Worm (Caenorhabditis elegans) whole organism, L3 larva: Measurements from ENCODE around the gene wrt-1.
A peak's percentile ranks its signal among the peaks of the same experiment; 100 is the strongest.

Experiments
- R02D3.7 ChIP-seq: fragments of 150-350 bp; optimal IDR thresholded peaks from 2 replicates; lab custom pipeline; 2014; ENCODE audit warnings: missing biosample characterization, missing genetic modification characterization
- ZK546.5 ChIP-seq: sonication (generic microtip); optimal IDR thresholded peaks from 2 replicates; lab custom pipeline; 2017; ENCODE audit warnings: missing biosample characterization, missing genetic modification characterization
- aly-2 ChIP-seq: fragments of 150-350 bp; optimal IDR thresholded peaks from 2 replicates; lab custom pipeline; 2014; ENCODE audit warnings: missing biosample characterization, missing genetic modification characterization
- ama-1 ChIP-seq: fragments of 150-350 bp; optimal IDR thresholded peaks from 2 replicates; lab custom pipeline; 2018
- ceh-16 ChIP-seq: sonication (generic microtip); optimal IDR thresholded peaks from 2 replicates; lab custom pipeline; 2017; ENCODE audit warnings: missing biosample characterization, missing genetic modification characterization
- ceh-28 ChIP-seq: fragments of 150-350 bp; optimal IDR thresholded peaks from 2 replicates; lab custom pipeline; 2014; ENCODE audit warnings: missing biosample characterization, missing genetic modification reagents, missing genetic modification characterization
- ceh-82 ChIP-seq: fragments of 150-350 bp; optimal IDR thresholded peaks from 2 replicates; lab custom pipeline; 2014; ENCODE audit warnings: missing biosample characterization, missing genetic modification characterization
- ceh-9 ChIP-seq: sonication (generic microtip); optimal IDR thresholded peaks from 2 replicates; lab custom pipeline; 2018; ENCODE audit warnings: missing biosample characterization, missing genetic modification characterization
- daf-12 ChIP-seq: fragments of 150-350 bp; optimal IDR thresholded peaks from 2 replicates; lab custom pipeline; 2014; ENCODE audit warnings: missing biosample characterization, missing genetic modification reagents, missing genetic modification characterization
- egl-27 ChIP-seq: sonication (generic microtip); optimal IDR thresholded peaks from 4 replicates; lab custom pipeline; 2017; ENCODE audit warnings: missing biosample characterization, missing genetic modification reagents, missing genetic modification characterization
- egl-5 ChIP-seq: fragments of 150-350 bp; optimal IDR thresholded peaks from 2 replicates; lab custom pipeline; 2017; ENCODE audit warnings: missing biosample characterization, missing genetic modification reagents, missing genetic modification characterization, inconsistent platforms
- elt-1 ChIP-seq: fragments of 150-350 bp; optimal IDR thresholded peaks from 2 replicates; lab custom pipeline; 2014; ENCODE audit warnings: missing biosample characterization, missing genetic modification characterization
- elt-2 ChIP-seq: sonication (generic microtip); optimal IDR thresholded peaks from 2 replicates; lab custom pipeline; 2016; ENCODE audit warnings: missing genetic modification reagents, mild to moderate bottlenecking, missing genetic modification characterization, missing compliant biosample characterization
- elt-3 ChIP-seq, 3 experiments: fragments of 150-350 bp in 1 of 3; sonication (generic microtip) in 2 of 3; optimal IDR thresholded peaks; 2 replicates in 2 of 3; 4 replicates in 1 of 3; lab custom pipeline; 2014 to 2017; ENCODE audit warnings: missing biosample characterization in 3 of 3, missing genetic modification characterization in 3 of 3
- eor-1 ChIP-seq, 2 experiments: fragments of 150-350 bp; optimal IDR thresholded peaks; 2 replicates each; lab custom pipeline; 2014 to 2018; ENCODE audit warnings: missing biosample characterization in 2 of 2, missing genetic modification characterization in 2 of 2
- fkh-10 ChIP-seq: sonication (generic microtip); optimal IDR thresholded peaks from 2 replicates; lab custom pipeline; 2017; ENCODE audit warnings: missing biosample characterization, missing genetic modification reagents, missing genetic modification characterization
- fkh-2 ChIP-seq: fragments of 150-350 bp; optimal IDR thresholded peaks from 2 replicates; lab custom pipeline; 2014; ENCODE audit warnings: missing biosample characterization, missing genetic modification reagents, missing genetic modification characterization
- fos-1 ChIP-seq: fragments of 150-350 bp; optimal IDR thresholded peaks from 2 replicates; lab custom pipeline; 2014; ENCODE audit warnings: missing biosample characterization, missing genetic modification characterization
- hmg-11 ChIP-seq: sonication (generic microtip); optimal IDR thresholded peaks from 2 replicates; lab custom pipeline; 2016; ENCODE audit warnings: missing genetic modification characterization, missing compliant biosample characterization
- jun-1 ChIP-seq: fragments of 150-350 bp; optimal IDR thresholded peaks from 2 replicates; lab custom pipeline; 2014; ENCODE audit warnings: missing biosample characterization, missing genetic modification reagents, missing genetic modification characterization
- lin-15B ChIP-seq: fragments of 150-350 bp; optimal IDR thresholded peaks from 2 replicates; lab custom pipeline; 2014; ENCODE audit warnings: missing biosample characterization, missing genetic modification characterization
- lin-39 ChIP-seq: fragments of 150-350 bp; optimal IDR thresholded peaks from 2 replicates; lab custom pipeline; 2018; ENCODE audit warnings: missing biosample characterization, missing genetic modification reagents, missing genetic modification characterization
- lsy-12 ChIP-seq: sonication (generic microtip); optimal IDR thresholded peaks from 2 replicates; lab custom pipeline; 2016; ENCODE audit warnings: mild to moderate bottlenecking, missing genetic modification characterization, missing compliant biosample characterization
- mdl-1 ChIP-seq: fragments of 150-350 bp; optimal IDR thresholded peaks from 2 replicates; lab custom pipeline; 2014; ENCODE audit warnings: missing biosample characterization, missing genetic modification characterization
- mml-1 ChIP-seq: fragments of 150-350 bp; sonication (generic microtip); optimal IDR thresholded peaks from 3 replicates; lab custom pipeline; 2014; ENCODE audit warnings: missing biosample characterization, missing genetic modification characterization
- nfya-1 ChIP-seq: sonication (generic microtip); optimal IDR thresholded peaks from 2 replicates; lab custom pipeline; 2017; ENCODE audit warnings: missing genetic modification characterization, mild to moderate bottlenecking, missing compliant biosample characterization, antibody characterized with exemption, moderate library complexity; ENCODE audit not compliant: insufficient read depth
- nhr-11 ChIP-seq: fragments of 150-350 bp; optimal IDR thresholded peaks from 2 replicates; lab custom pipeline; 2014; ENCODE audit warnings: missing biosample characterization, missing genetic modification characterization
- nhr-12 ChIP-seq: fragments of 150-350 bp; optimal IDR thresholded peaks from 2 replicates; lab custom pipeline; 2014; ENCODE audit warnings: missing biosample characterization, missing genetic modification characterization
- nhr-23 ChIP-seq: fragments of 150-350 bp; optimal IDR thresholded peaks from 2 replicates; lab custom pipeline; 2014; ENCODE audit warnings: missing biosample characterization, missing genetic modification reagents, missing genetic modification characterization
- nhr-237 ChIP-seq: fragments of 150-350 bp; optimal IDR thresholded peaks from 2 replicates; lab custom pipeline; 2014; ENCODE audit warnings: missing biosample characterization, missing genetic modification characterization
- nhr-25 ChIP-seq: sonication (generic microtip); optimal IDR thresholded peaks from 2 replicates; lab custom pipeline; 2017; ENCODE audit warnings: missing biosample characterization, missing genetic modification characterization
- nhr-28 ChIP-seq: fragments of 150-350 bp; optimal IDR thresholded peaks from 2 replicates; lab custom pipeline; 2014; ENCODE audit warnings: missing biosample characterization, missing genetic modification characterization
- nhr-43 ChIP-seq: sonication (generic microtip); optimal IDR thresholded peaks from 2 replicates; lab custom pipeline; 2016; ENCODE audit warnings: mild to moderate bottlenecking, missing genetic modification characterization, missing compliant biosample characterization; ENCODE audit not compliant: poor library complexity, severe bottlenecking
- nhr-67 ChIP-seq: fragments of 150-350 bp; optimal IDR thresholded peaks from 2 replicates; lab custom pipeline; 2014; ENCODE audit warnings: missing biosample characterization, missing genetic modification characterization
- nhr-76 ChIP-seq: fragments of 150-350 bp; sonication (generic microtip); optimal IDR thresholded peaks from 5 replicates; lab custom pipeline; 2014; ENCODE audit warnings: missing biosample characterization, missing genetic modification characterization
- nhr-77 ChIP-seq: fragments of 150-350 bp; optimal IDR thresholded peaks from 2 replicates; lab custom pipeline; 2014; ENCODE audit warnings: missing biosample characterization, missing genetic modification characterization
- pha-4 ChIP-seq: fragments of 150-350 bp; optimal IDR thresholded peaks from 2 replicates; lab custom pipeline; 2014; ENCODE audit warnings: missing biosample characterization, missing genetic modification reagents, missing genetic modification characterization
- pqm-1 ChIP-seq: fragments of 150-350 bp; optimal IDR thresholded peaks from 2 replicates; lab custom pipeline; 2017; ENCODE audit warnings: missing biosample characterization, missing genetic modification characterization, inconsistent platforms
- sea-2 ChIP-seq: fragments of 150-350 bp; sonication (generic microtip); optimal IDR thresholded peaks from 4 replicates; lab custom pipeline; 2014; ENCODE audit warnings: missing biosample characterization, missing genetic modification reagents, missing genetic modification characterization
- skn-1 ChIP-seq: fragments of 150-350 bp; optimal IDR thresholded peaks from 2 replicates; lab custom pipeline; 2014; ENCODE audit warnings: missing biosample characterization, missing genetic modification characterization
- snpc-4 ChIP-seq: fragments of 150-350 bp; optimal IDR thresholded peaks from 2 replicates; lab custom pipeline; 2014; ENCODE audit warnings: missing biosample characterization, missing genetic modification characterization
- tbx-2 ChIP-seq: sonication (generic microtip); optimal IDR thresholded peaks from 2 replicates; lab custom pipeline; 2016; ENCODE audit warnings: mild to moderate bottlenecking, missing genetic modification characterization, missing compliant biosample characterization
- unc-39 ChIP-seq: sonication (generic microtip); optimal IDR thresholded peaks from 4 replicates; lab custom pipeline; 2017; ENCODE audit warnings: missing biosample characterization, missing genetic modification characterization
- unc-62 ChIP-seq: fragments of 150-350 bp; sonication (generic microtip); optimal IDR thresholded peaks from 4 replicates; lab custom pipeline; 2014; ENCODE audit warnings: missing biosample characterization, missing genetic modification reagents, missing genetic modification characterization
- zag-1 ChIP-seq: fragments of 150-350 bp; optimal IDR thresholded peaks from 2 replicates; lab custom pipeline; 2014; ENCODE audit warnings: missing biosample characterization, missing genetic modification characterization
- ztf-11 ChIP-seq: fragments of 150-350 bp; optimal IDR thresholded peaks from 2 replicates; lab custom pipeline; 2014; ENCODE audit warnings: missing biosample characterization, missing genetic modification characterization
- ztf-4 ChIP-seq: fragments of 150-350 bp; optimal IDR thresholded peaks from 2 replicates; lab custom pipeline; 2014; ENCODE audit warnings: missing biosample characterization, missing genetic modification characterization

The wrt-1 gene

ce11 chrII:7529078-7529683 is 1.6 kb upstream of the wrt-1 start, which contains the start of gene ZK1290.5:
Gene ZK1290.5 (plus strand): TSS chrII:7529643.
- no peak for TF ChIP-seq nhr-12 (tag; lab: Kevin White, UChicago)
- no peak for TF ChIP-seq fkh-10 (GFP tag; lab: Kevin White, UChicago)
- TF ChIP-seq unc-39 (tag; lab: Kevin White, UChicago): no peak
- TF ChIP-seq nhr-76 (tag; lab: Kevin White, UChicago): no peak
- TF ChIP-seq nhr-28: no peak
- TF ChIP-seq ceh-9 (tag; lab: Kevin White, UChicago): no peak
- no peak for TF ChIP-seq zag-1 (tag; lab: Kevin White, UChicago)
- TF ChIP-seq nhr-237 (tag; lab: Kevin White, UChicago): no peak
- peak; percentile 87 for TF ChIP-seq nfya-1 (tag; lab: Kevin White, UChicago)
- TF ChIP-seq pha-4 (tag; lab: Kevin White, UChicago): peak; percentile 84
- peak; percentile 86 for TF ChIP-seq nhr-25 (tag; lab: Kevin White, UChicago)
- peak; percentile 93 for TF ChIP-seq jun-1
- TF ChIP-seq egl-27 (tag; lab: Kevin White, UChicago): peak; percentile 77
- no peak for TF ChIP-seq sea-2 (GFP tag; lab: Kevin White, UChicago)
- no peak for TF ChIP-seq nhr-67
- TF ChIP-seq daf-12: no peak
- TF ChIP-seq snpc-4 (tag; lab: Kevin White, UChicago): peak; percentile 35
- peak; percentile 75 for TF ChIP-seq mml-1 (tag; lab: Kevin White, UChicago)
- TF ChIP-seq ceh-16: no peak
- peak; percentile 80 for TF ChIP-seq nhr-11 (tag; lab: Kevin White, UChicago)
- TF ChIP-seq elt-1 (tag; lab: Kevin White, UChicago): peak; percentile 20
- TF ChIP-seq egl-5 (tag; lab: Kevin White, UChicago): peak; percentile 51
- TF ChIP-seq R02D3.7 (tag; lab: Kevin White, UChicago): no peak
- peak; percentile 34 for TF ChIP-seq unc-62
- TF ChIP-seq fkh-2 (tag; lab: Kevin White, UChicago): no peak
- peak; percentile 91 for TF ChIP-seq nhr-43
- no peak for TF ChIP-seq ZK546.5 (tag; lab: Kevin White, UChicago)
- TF ChIP-seq ztf-11: no peak
- peak; percentile 84 for TF ChIP-seq lsy-12 (tag; lab: Kevin White, UChicago)
- TF ChIP-seq ama-1 (lab: Kevin White, UChicago): no peak
- TF ChIP-seq tbx-2 (tag; lab: Kevin White, UChicago): peak; percentile 62
- TF ChIP-seq fos-1 (tag; lab: Kevin White, UChicago): peak; percentile 60
- TF ChIP-seq lin-39 (tag; lab: Kevin White, UChicago): peak; percentile 67
- peak; percentile 73 for TF ChIP-seq pqm-1 (tag; lab: Kevin White, UChicago)
- peak; percentile 92 for TF ChIP-seq nhr-23 (tag; lab: Kevin White, UChicago)
- peak; percentile 35 for TF ChIP-seq ztf-4 (tag; lab: Kevin White, UChicago)
- peak; percentile 71 for TF ChIP-seq skn-1
- TF ChIP-seq aly-2: no peak
- TF ChIP-seq mdl-1 (tag; lab: Kevin White, UChicago): peak; percentile 53
- no peak for TF ChIP-seq ceh-82 (tag; lab: Kevin White, UChicago)
- TF ChIP-seq elt-2 (tag; lab: Kevin White, UChicago): peak; percentile 94
- TF ChIP-seq nhr-77 (tag; lab: Kevin White, UChicago): no peak
- TF ChIP-seq eor-1 (tag; optimal IDR thresholded peaks at IDR 0.05; lab: Kevin White, UChicago): no peak
- peak; percentile 60 for TF ChIP-seq ceh-28 (tag; lab: Kevin White, UChicago)
- TF ChIP-seq lin-15B (tag; lab: Kevin White, UChicago): peak; percentile 58
- peak; percentile 1 to 61 (median 49) for TF ChIP-seq elt-3 (tag; optimal IDR thresholded peaks at IDR 0.05; lab: Kevin White, UChicago)
- no peak for TF ChIP-seq hmg-11
